Worm (Caenorhabditis elegans) whole organism, mixed stage, embryonic: ENCODE results near the gene srab-21.

Experiments
- blmp-1 ChIP-seq: fragments of 150-350 bp; optimal IDR thresholded peaks from 2 replicates; lab custom pipeline; 2014; ENCODE audit warnings: missing biosample characterization, missing genetic modification characterization
- ceh-43 ChIP-seq: fragments of 200-800 bp; sonication (Bioruptor generic); optimal IDR thresholded peaks from 2 replicates; lab custom pipeline; 2018; ENCODE audit warnings: mild to moderate bottlenecking, missing genetic modification characterization, moderate library complexity, missing compliant biosample characterization
- elt-1 ChIP-seq: sonication (generic microtip); optimal IDR thresholded peaks from 2 replicates; lab custom pipeline; 2017; ENCODE audit warnings: missing genetic modification characterization, mild to moderate bottlenecking, missing compliant biosample characterization, antibody characterized with exemption, moderate library complexity, borderline replicate concordance; ENCODE audit not compliant: insufficient read depth
- lsy-2 ChIP-seq: fragments of 150-350 bp; optimal IDR thresholded peaks from 2 replicates; lab custom pipeline; 2014; ENCODE audit warnings: missing biosample characterization, missing genetic modification characterization
- nhr-28 ChIP-seq: fragments of 150-350 bp; optimal IDR thresholded peaks from 2 replicates; lab custom pipeline; 2014; ENCODE audit warnings: missing biosample characterization, missing genetic modification characterization
- snpc-4 ChIP-seq: fragments of 150-350 bp; optimal IDR thresholded peaks from 2 replicates; lab custom pipeline; 2014; ENCODE audit warnings: missing biosample characterization, missing genetic modification characterization
- unc-120 ChIP-seq: sonication (generic microtip); optimal IDR thresholded peaks from 2 replicates; lab custom pipeline; 2017; ENCODE audit warnings: missing genetic modification characterization, missing compliant biosample characterization; ENCODE audit not compliant: poor library complexity, severe bottlenecking
- unc-62 ChIP-seq: fragments of 150-350 bp; optimal IDR thresholded peaks from 2 replicates; lab custom pipeline; 2014; ENCODE audit warnings: missing biosample characterization, missing genetic modification reagents, missing genetic modification characterization

ce11 chrV:3376973-3377372 is 47.3 kb downstream of the srab-21 start, which contains the start of gene srbc-2:
- TF ChIP-seq nhr-28 (tag; lab: Kevin White, UChicago) (no peak), unc-120 (tag; lab: Kevin White, UChicago) (no peak), unc-62 (GFP tag; lab: Kevin White, UChicago) (no peak), elt-1 (no peak), blmp-1 (tag; lab: Kevin White, UChicago) (no peak), snpc-4 (tag; lab: Kevin White, UChicago) (no peak), lsy-2 (no peak), ceh-43 (GFP tag; lab: Kevin White, UChicago) (no peak)
